Fruit fly (Drosophila melanogaster) whole organism, embryonic: ENCODE measurements around the gene CG34301.

ENCODE experiments used
- Awh ChIP-seq: fragments of 200-800 bp; sonication (Bioruptor generic); IDR thresholded peaks from 2 replicates; pipeline ENCODE4, ENCODE4 v1.3.6; 2022; ENCODE audit warnings: missing biosample characterization, missing genetic modification characterization
- CG10321 ChIP-seq: fragments of 200-800 bp; sonication (Bioruptor generic); IDR thresholded peaks from 2 replicates; pipeline ENCODE4 v1.3.6; 2022; ENCODE audit warnings: missing biosample characterization, missing genetic modification characterization
- CG13424 ChIP-seq: fragments of 200-800 bp; sonication (Bioruptor generic); optimal IDR thresholded peaks from 2 replicates; lab custom pipeline; 2019; ENCODE audit warnings: missing biosample characterization, mild to moderate bottlenecking, missing genetic modification characterization, moderate library complexity
- CG13624 ChIP-seq: fragments of 200-800 bp; sonication (Bioruptor generic); optimal IDR thresholded peaks from 2 replicates; lab custom pipeline; 2016; ENCODE audit warnings: missing biosample characterization, missing genetic modification characterization
- CG15479 ChIP-seq: fragments of 200-800 bp; sonication (Bioruptor generic); optimal IDR thresholded peaks from 3 replicates; lab custom pipeline; 2019; ENCODE audit warnings: missing biosample characterization, mild to moderate bottlenecking, missing genetic modification characterization, moderate library complexity
- CG1603 ChIP-seq: fragments of 200-800 bp; sonication (Bioruptor generic); optimal IDR thresholded peaks from 2 replicates; lab custom pipeline; 2019; ENCODE audit warnings: missing biosample characterization, mild to moderate bottlenecking, missing genetic modification characterization, moderate library complexity
- CG16863 ChIP-seq: fragments of 200-800 bp; sonication (Bioruptor generic); optimal IDR thresholded peaks from 3 replicates; lab custom pipeline; 2016; ENCODE audit warnings: missing biosample characterization, missing genetic modification characterization
- CG17361 ChIP-seq: fragments of 200-800 bp; sonication (Bioruptor generic); IDR thresholded peaks from 3 replicates; pipeline ENCODE4 v1.3.6; 2022; ENCODE audit warnings: missing biosample characterization, missing genetic modification characterization
- CG17912 ChIP-seq: fragments of 200-800 bp; sonication (Bioruptor generic); optimal IDR thresholded peaks from 2 replicates; lab custom pipeline; 2018; ENCODE audit warnings: missing biosample characterization, mild to moderate bottlenecking, missing genetic modification characterization
- CG18011 ChIP-seq: fragments of 200-800 bp; sonication (Bioruptor generic); optimal IDR thresholded peaks from 2 replicates; lab custom pipeline; 2017; ENCODE audit warnings: missing biosample characterization, missing genetic modification characterization, mild to moderate bottlenecking, moderate library complexity, missing genotype
- CG18764 ChIP-seq: fragments of 200-800 bp; sonication (Bioruptor generic); optimal IDR thresholded peaks from 3 replicates; lab custom pipeline; 2016; ENCODE audit warnings: missing biosample characterization, missing genetic modification characterization
- CG31388 ChIP-seq: fragments of 200-800 bp; sonication (Bioruptor generic); optimal IDR thresholded peaks from 2 replicates; lab custom pipeline; 2016; ENCODE audit warnings: missing biosample characterization, missing genetic modification characterization
- CG3281 ChIP-seq: fragments of 200-800 bp; sonication (Bioruptor generic); optimal IDR thresholded peaks from 3 replicates; lab custom pipeline; 2017; ENCODE audit warnings: missing biosample characterization, mild to moderate bottlenecking, missing genetic modification characterization
- CG5245 ChIP-seq: fragments of 200-800 bp; sonication (Bioruptor generic); optimal IDR thresholded peaks from 3 replicates; lab custom pipeline; 2016; ENCODE audit warnings: missing biosample characterization, missing genetic modification characterization
- CG5953 ChIP-seq: fragments of 200-800 bp; sonication (Bioruptor generic); IDR thresholded peaks from 2 replicates; pipeline ENCODE4 v1.3.6; 2022; ENCODE audit warnings: missing biosample characterization, missing genetic modification characterization
- CG7928 ChIP-seq: fragments of 200-800 bp; sonication (Bioruptor generic); optimal IDR thresholded peaks from 2 replicates; lab custom pipeline; 2017; ENCODE audit warnings: missing biosample characterization, mild to moderate bottlenecking, missing genetic modification characterization
- CG7987 ChIP-seq: fragments of 200-800 bp; sonication (Bioruptor generic); optimal IDR thresholded peaks from 2 replicates; lab custom pipeline; 2018; ENCODE audit warnings: missing biosample characterization, mild to moderate bottlenecking, missing genetic modification characterization, moderate library complexity
- CG8089 ChIP-seq: fragments of 200-800 bp; sonication (Bioruptor generic); optimal IDR thresholded peaks from 3 replicates; lab custom pipeline; 2016; ENCODE audit warnings: missing biosample characterization, missing genetic modification characterization
- CG8924 ChIP-seq: fragments of 200-800 bp; optimal IDR thresholded peaks from 3 replicates; lab custom pipeline; 2019; ENCODE audit warnings: missing biosample characterization, mild to moderate bottlenecking, missing genetic modification characterization, moderate library complexity
- CTCF ChIP-seq: fragments of 200-800 bp; sonication (Bioruptor generic); optimal IDR thresholded peaks from 2 replicates; lab custom pipeline; 2017; ENCODE audit warnings: missing biosample characterization, mild to moderate bottlenecking, missing genetic modification characterization, moderate library complexity
- ERR ChIP-seq: fragments of 200-800 bp; sonication (Bioruptor generic); optimal IDR thresholded peaks from 2 replicates; lab custom pipeline; 2016; ENCODE audit warnings: missing biosample characterization, missing genetic modification characterization
- H15 ChIP-seq: fragments of 200-800 bp; sonication (Bioruptor generic); IDR thresholded peaks from 3 replicates; pipeline ENCODE4 v1.3.6; 2022; ENCODE audit warnings: missing biosample characterization, missing genetic modification characterization
- HHEX ChIP-seq: fragments of 200-800 bp; sonication (Bioruptor generic); optimal IDR thresholded peaks from 3 replicates; lab custom pipeline; 2017; ENCODE audit warnings: missing biosample characterization, mild to moderate bottlenecking, missing genetic modification characterization, missing genetic modification reagents
- Meics ChIP-seq: fragments of 200-800 bp; sonication (Bioruptor generic); optimal IDR thresholded peaks from 2 replicates; lab custom pipeline; 2017; ENCODE audit warnings: missing biosample characterization, mild to moderate bottlenecking, missing genetic modification characterization
- Mrtf ChIP-seq: fragments of 200-800 bp; sonication (Bioruptor generic); IDR thresholded peaks from 3 replicates; pipeline ENCODE4 v1.3.6; 2022; ENCODE audit warnings: missing biosample characterization, missing genetic modification characterization
- NC2β ChIP-seq: fragments of 200-800 bp; sonication (Bioruptor generic); optimal IDR thresholded peaks from 2 replicates; lab custom pipeline; 2016; ENCODE audit warnings: missing biosample characterization, missing genetic modification characterization
- Neu2 ChIP-seq: fragments of 200-800 bp; sonication (Bioruptor generic); optimal IDR thresholded peaks from 3 replicates; lab custom pipeline; 2016; ENCODE audit warnings: missing biosample characterization, missing genetic modification characterization, borderline replicate concordance
- Nf-YC ChIP-seq: fragments of 200-800 bp; optimal IDR thresholded peaks from 3 replicates; lab custom pipeline; 2019; ENCODE audit warnings: missing biosample characterization, mild to moderate bottlenecking, missing genetic modification characterization, moderate library complexity
- Side ChIP-seq: fragments of 200-800 bp; sonication (Bioruptor generic); optimal IDR thresholded peaks from 2 replicates; lab custom pipeline; 2016; ENCODE audit warnings: missing biosample characterization, missing genetic modification characterization
- aop ChIP-seq: fragments of 200-800 bp; sonication (Bioruptor generic); IDR thresholded peaks from 2 replicates; pipeline ENCODE4 v1.3.6; 2022; ENCODE audit warnings: missing biosample characterization, missing genetic modification characterization
- cas ChIP-seq: fragments of 200-800 bp; sonication (Bioruptor generic); IDR thresholded peaks from 2 replicates; pipeline ENCODE4 v1.3.6; 2022; ENCODE audit warnings: missing biosample characterization, missing genetic modification characterization
- cg ChIP-seq: fragments of 200-800 bp; sonication (Bioruptor generic); optimal IDR thresholded peaks from 3 replicates; lab custom pipeline; 2019; ENCODE audit warnings: missing biosample characterization, mild to moderate bottlenecking, missing genetic modification characterization, moderate library complexity
- crol ChIP-seq: fragments of 200-800 bp; sonication (Bioruptor generic); IDR thresholded peaks from 2 replicates; pipeline ENCODE4 v1.3.6; 2022; ENCODE audit warnings: missing biosample characterization, missing genetic modification characterization
- cwo ChIP-seq: fragments of 200-800 bp; sonication (Bioruptor generic); optimal IDR thresholded peaks from 3 replicates; lab custom pipeline; 2017; ENCODE audit warnings: missing biosample characterization, missing genetic modification characterization, mild to moderate bottlenecking, moderate library complexity, missing genetic modification reagents
- dati ChIP-seq: fragments of 200-800 bp; sonication (Bioruptor generic); IDR thresholded peaks from 2 replicates; pipeline ENCODE4 v1.3.6; 2022; ENCODE audit warnings: missing biosample characterization, missing genetic modification characterization
- ems ChIP-seq: fragments of 200-800 bp; sonication (Bioruptor generic); optimal IDR thresholded peaks from 3 replicates; lab custom pipeline; 2016; ENCODE audit warnings: missing biosample characterization, missing genetic modification characterization
- exex ChIP-seq: fragments of 200-800 bp; sonication (Bioruptor generic); optimal IDR thresholded peaks from 4 replicates; lab custom pipeline; 2018; ENCODE audit warnings: missing biosample characterization, mild to moderate bottlenecking, missing genetic modification characterization, moderate library complexity
- fd64A ChIP-seq: fragments of 200-800 bp; sonication (Bioruptor generic); optimal IDR thresholded peaks from 3 replicates; lab custom pipeline; 2018; ENCODE audit warnings: missing biosample characterization, mild to moderate bottlenecking, missing genetic modification characterization
- gce ChIP-seq: fragments of 200-800 bp; sonication (Bioruptor generic); IDR thresholded peaks from 3 replicates; pipeline ENCODE4 v1.3.6; 2022; ENCODE audit warnings: missing biosample characterization, missing genetic modification characterization
- her ChIP-seq: fragments of 200-800 bp; sonication (Bioruptor generic); optimal IDR thresholded peaks from 2 replicates; lab custom pipeline; 2016; ENCODE audit warnings: missing biosample characterization, missing genetic modification characterization
- hkb ChIP-seq, 2 experiments: fragments of 200-800 bp in 1 of 2; fragments of >200 bp in 1 of 2; sonication (Bioruptor generic) in 1 of 2; IDR thresholded peaks in 1 of 2; optimal IDR thresholded peaks in 1 of 2; 2 replicates each; pipeline versions ENCODE4 v1.3.6 to Lab custom; 2017 to 2022; ENCODE audit warnings: missing biosample characterization in 1 of 2, missing genetic modification characterization in 1 of 2
- kah ChIP-seq: fragments of 200-800 bp; sonication (Bioruptor generic); optimal IDR thresholded peaks from 2 replicates; lab custom pipeline; 2018; ENCODE audit warnings: missing biosample characterization, mild to moderate bottlenecking, missing genetic modification characterization
- ken ChIP-seq: fragments of 200-800 bp; sonication (Bioruptor generic); IDR thresholded peaks from 3 replicates; pipeline ENCODE4 v1.3.6; 2022; ENCODE audit warnings: missing biosample characterization, missing genetic modification characterization
- lmd ChIP-seq: fragments of 200-800 bp; sonication (Bioruptor generic); IDR thresholded peaks from 2 replicates; pipeline ENCODE4 v1.3.6; 2022; ENCODE audit warnings: missing biosample characterization, missing genetic modification characterization
- mld ChIP-seq: fragments of 200-800 bp; sonication (Bioruptor generic); IDR thresholded peaks from 3 replicates; pipeline ENCODE4 v1.3.6; 2022; ENCODE audit warnings: missing biosample characterization, missing genetic modification characterization; ENCODE audit not compliant: partially characterized antibody
- nerfin-2 ChIP-seq: fragments of 200-800 bp; sonication (Bioruptor generic); IDR thresholded peaks from 2 replicates; pipeline ENCODE4 v1.3.6; 2022; ENCODE audit warnings: missing biosample characterization, missing genetic modification characterization; ENCODE audit not compliant: partially characterized antibody
- psq ChIP-seq: fragments of 200-800 bp; sonication (Bioruptor generic); optimal IDR thresholded peaks from 2 replicates; lab custom pipeline; 2017; ENCODE audit warnings: missing biosample characterization, missing genetic modification characterization
- rib ChIP-seq: fragments of 200-800 bp; sonication (Bioruptor generic); IDR thresholded peaks from 2 replicates; pipeline ENCODE4 v1.3.6; 2022; ENCODE audit warnings: missing biosample characterization, missing genetic modification characterization
- scrt ChIP-seq: fragments of 200-800 bp; sonication (Bioruptor generic); optimal IDR thresholded peaks from 2 replicates; lab custom pipeline; 2018; ENCODE audit warnings: missing biosample characterization, mild to moderate bottlenecking, missing genetic modification characterization, moderate library complexity
- sna ChIP-seq: fragments of 200-800 bp; sonication (Bioruptor generic); IDR thresholded peaks from 2 replicates; pipeline ENCODE4 v1.3.6; 2022; ENCODE audit warnings: missing biosample characterization, missing genetic modification characterization; ENCODE audit not compliant: partially characterized antibody
- vvl ChIP-seq: fragments of 200-800 bp; sonication (Bioruptor generic); IDR thresholded peaks from 2 replicates; pipeline ENCODE4 v1.3.6; 2022; ENCODE audit warnings: missing biosample characterization, missing genetic modification characterization

The CG34301 gene

DNA sequence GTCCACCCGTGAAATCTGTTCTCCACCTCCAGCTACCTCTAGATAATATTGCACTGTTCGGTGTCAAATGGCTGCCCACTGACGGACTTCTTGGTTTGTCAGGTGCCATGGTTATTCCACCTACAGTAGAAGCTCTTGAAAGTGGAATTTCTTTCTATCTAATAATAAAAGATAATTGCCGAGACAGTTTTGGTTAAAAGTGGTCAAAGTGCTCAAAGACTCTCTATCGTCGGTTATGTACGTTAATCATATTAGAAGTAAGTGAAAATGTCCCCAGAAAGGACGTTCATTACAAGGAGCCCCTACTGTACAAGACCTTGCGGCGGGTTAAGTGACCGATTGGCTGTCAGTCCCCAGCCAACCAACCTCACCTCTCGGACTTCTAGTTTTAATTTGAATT is 29.0 kb upstream of the CG34301 start (continued):
- TF ChIP-seq psq (GFP tag; lab: Kevin White, UChicago) (no peak), aop (GFP tag; lab: Robert Waterston, UW) (no peak), cwo (GFP tag; lab: Kevin White, UChicago) (no peak), vvl (peak; percentile 59), exex (tag; lab: Kevin White, UChicago) (no peak), ken (GFP tag; lab: Robert Waterston, UW) (peak; percentile 33; the same call in 1 of the 3 replicates), her (GFP tag; lab: Kevin White, UChicago) (no peak), Nf-YC (tag; lab: Kevin White, UChicago) (peak; percentile 5), ERR (GFP tag; lab: Kevin White, UChicago) (no peak), sna (GFP tag; lab: Robert Waterston, UW) (no peak), mld (GFP tag; lab: Robert Waterston, UW) (no peak), Awh (0 out of 2 replicates have a peak, but pooled peaks have one; percentile 62), kah (no peak), Neu2 (no peak), CG10321 (GFP tag; lab: Robert Waterston, UW) (no peak), H15 (0 out of 3 replicates have a peak, but pooled peaks have one; percentile 21), NC2β (no peak), rib (GFP tag; lab: Robert Waterston, UW) (no peak), CG17361 (GFP tag; lab: Robert Waterston, UW) (0 out of 3 replicates have a peak, but pooled peaks have one; percentile 31), ems (GFP tag; lab: Kevin White, UChicago) (peak; percentile 20), nerfin-2 (GFP tag; lab: Robert Waterston, UW) (no peak), CG5953 (GFP tag; lab: Robert Waterston, UW) (no peak), CG7987 (GFP tag; lab: Kevin White, UChicago) (no peak), CG17912 (GFP tag; lab: Kevin White, UChicago) (no peak), crol (GFP tag; lab: Robert Waterston, UW) (peak; percentile 19; the same call in 1 of the 2 replicates), gce (GFP tag; lab: Robert Waterston, UW) (0 out of 3 replicates have a peak, but pooled peaks have one; percentile 14), Side (GFP tag; lab: Kevin White, UChicago) (no peak), CTCF (no peak), lmd (peak; percentile 47; the same call in 1 of the 2 replicates), CG18011 (GFP tag; lab: Kevin White, UChicago) (no peak), CG5245 (GFP tag; lab: Kevin White, UChicago) (no peak), CG8924 (peak; percentile 7), fd64A (no peak), dati (GFP tag; lab: Robert Waterston, UW) (no peak), CG18764 (GFP tag; lab: Kevin White, UChicago) (peak; percentile 7), cg (GFP tag; lab: Kevin White, UChicago) (no peak), cas (GFP tag; lab: Robert Waterston, UW) (no peak), CG8089 (GFP tag; lab: Kevin White, UChicago) (peak; percentile 11), scrt (GFP tag; lab: Kevin White, UChicago) (no peak), hkb (optimal IDR thresholded peaks at IDR 0.05; lab: Kevin White, UChicago) (no peak), hkb (GFP tag; IDR thresholded peaks at IDR 0.05; lab: Robert Waterston, UW) (peak; percentile 48; the same call in 1 of the 2 replicates), CG13624 (GFP tag; lab: Kevin White, UChicago) (no peak), CG31388 (GFP tag; lab: Kevin White, UChicago) (no peak), CG13424 (tag; lab: Kevin White, UChicago) (peak; percentile 52), CG15479 (GFP tag; lab: Kevin White, UChicago) (no peak), Mrtf (GFP tag; lab: Robert Waterston, UW) (no peak), CG3281 (GFP tag; lab: Kevin White, UChicago) (peak; percentile 11), Meics (GFP tag; lab: Kevin White, UChicago) (peak; percentile 35), CG1603 (peak; percentile 44), HHEX (GFP tag; lab: Kevin White, UChicago) (peak; percentile 10), CG7928 (GFP tag; lab: Kevin White, UChicago) (no peak), CG16863 (GFP tag; lab: Kevin White, UChicago) (peak; percentile 26)
